Fruit fly (Drosophila melanogaster): ENCODE results near the gene Gr10a.

Gr10a gene

dm6 chrX:11446792-11447405, 29.7 kb upstream of the Gr10a start (continued):
- TF ChIP-seq CG8388 (GFP tag; optimal IDR thresholded peaks at IDR 0.05) (no peak), tup (GFP tag; optimal IDR thresholded peaks at IDR 0.05) (no peak), zfh2 (GFP tag; optimal IDR thresholded peaks at IDR 0.05) (peak; percentile 92), CG9727 (GFP tag; optimal IDR thresholded peaks at IDR 0.05) (peak; percentile 62), esg (GFP tag; conservative IDR thresholded peaks at IDR 0.05) (peak; percentile 77), vvl (GFP tag; IDR thresholded peaks at IDR 0.05) (peak; percentile 90), Hr39 (optimal IDR thresholded peaks at IDR 0.05) (no peak), GATAe (GFP tag; conservative IDR thresholded peaks at IDR 0.05) (peak; percentile 65), ems (GFP tag; optimal IDR thresholded peaks at IDR 0.05) (peak; percentile 57), CG10565 (GFP tag; optimal IDR thresholded peaks at IDR 0.05) (no peak), YL-1 (GFP tag; optimal IDR thresholded peaks at IDR 0.05) (no peak), fd64A (GFP tag; optimal IDR thresholded peaks at IDR 0.05) (no peak), bsh (GFP tag; optimal IDR thresholded peaks at IDR 0.05) (peak; percentile 15 to 17), CG9215 (GFP tag; IDR thresholded peaks at IDR 0.05) (peak; percentile 86), usp (GFP tag; optimal IDR thresholded peaks at IDR 0.05) (no peak), eve (GFP tag; optimal IDR thresholded peaks at IDR 0.05) (no peak), CG18619 (GFP tag; optimal IDR thresholded peaks at IDR 0.05) (peak; percentile 78), Myb (GFP tag; optimal IDR thresholded peaks at IDR 0.05) (peak; percentile 76), Dek (tag; optimal IDR thresholded peaks at IDR 0.05) (peak; percentile 80), crp (GFP tag; optimal IDR thresholded peaks at IDR 0.05) (no peak), CG2202 (tag; optimal IDR thresholded peaks at IDR 0.05) (no peak), CG31388 (GFP tag; optimal IDR thresholded peaks at IDR 0.05) (no peak), CkIIα-i1 (GFP tag; IDR thresholded peaks at IDR 0.05) (peak; percentile 49; the same call in 1 of the 2 replicates), CG34376 (GFP tag; optimal IDR thresholded peaks at IDR 0.05) (peak; percentile 61), CG2678 (tag; optimal IDR thresholded peaks at IDR 0.05) (peak; percentile 87), HHEX (GFP tag; optimal IDR thresholded peaks at IDR 0.05) (peak; percentile 78), Lhr (GFP tag; optimal IDR thresholded peaks at IDR 0.05) (no peak), jigr1 (GFP tag; IDR thresholded peaks at IDR 0.05) (0 out of 3 replicates have a peak, but pooled peaks have one; percentile 18), CG6813 (GFP tag; optimal IDR thresholded peaks at IDR 0.05) (peak; percentile 55), chinmo (GFP tag; IDR thresholded peaks at IDR 0.05; ENCODE audit: partially characterized antibody) (0 out of 4 replicates have a peak, but pooled peaks have one; percentile 57), Hsf (GFP tag; optimal IDR thresholded peaks at IDR 0.05) (peak; percentile 80), pnt (GFP tag; optimal IDR thresholded peaks at IDR 0.05) (peak; percentile 4), gt (GFP tag; IDR thresholded peaks at IDR 0.05) (no peak), disco-r (GFP tag; optimal IDR thresholded peaks at IDR 0.05) (peak; percentile 62), sima (GFP tag; optimal IDR thresholded peaks at IDR 0.05) (no peak), CG13296 (GFP tag; optimal IDR thresholded peaks at IDR 0.05) (peak; percentile 68), CG32532 (GFP tag; IDR thresholded peaks at IDR 0.05) (peak; percentile 92), br (optimal IDR thresholded peaks at IDR 0.05) (no peak), CG10462 (GFP tag; optimal IDR thresholded peaks at IDR 0.05) (no peak), CG8944 (GFP tag; optimal IDR thresholded peaks at IDR 0.05) (peak; percentile 71), CG34422 (GFP tag; IDR thresholded peaks at IDR 0.05) (peak; percentile 87), CG7987 (GFP tag; optimal IDR thresholded peaks at IDR 0.05) (peak; percentile 20), ab (GFP tag; optimal IDR thresholded peaks at IDR 0.05) (peak; percentile 72), zen2 (GFP tag; IDR thresholded peaks at IDR 0.05; ENCODE audit: partially characterized antibody) (no peak), CG1832 (GFP tag; optimal IDR thresholded peaks at IDR 0.05) (no peak), Elba2 (GFP tag; optimal IDR thresholded peaks at IDR 0.05) (no peak), ro (GFP tag; IDR thresholded peaks at IDR 0.05) (no peak), toy (GFP tag; IDR thresholded peaks at IDR 0.05) (peak; percentile 71), Sin3A (optimal IDR thresholded peaks at IDR 0.05) (no peak), CG1529 (GFP tag; optimal IDR thresholded peaks at IDR 0.05) (no peak), Gsc (GFP tag; IDR thresholded peaks at IDR 0.05) (peak; percentile 42; the same call in 1 of the 2 replicates)
